Fruit fly (Drosophila melanogaster): ENCODE measurements around the gene CG33322.

CG33322 gene

DNA sequence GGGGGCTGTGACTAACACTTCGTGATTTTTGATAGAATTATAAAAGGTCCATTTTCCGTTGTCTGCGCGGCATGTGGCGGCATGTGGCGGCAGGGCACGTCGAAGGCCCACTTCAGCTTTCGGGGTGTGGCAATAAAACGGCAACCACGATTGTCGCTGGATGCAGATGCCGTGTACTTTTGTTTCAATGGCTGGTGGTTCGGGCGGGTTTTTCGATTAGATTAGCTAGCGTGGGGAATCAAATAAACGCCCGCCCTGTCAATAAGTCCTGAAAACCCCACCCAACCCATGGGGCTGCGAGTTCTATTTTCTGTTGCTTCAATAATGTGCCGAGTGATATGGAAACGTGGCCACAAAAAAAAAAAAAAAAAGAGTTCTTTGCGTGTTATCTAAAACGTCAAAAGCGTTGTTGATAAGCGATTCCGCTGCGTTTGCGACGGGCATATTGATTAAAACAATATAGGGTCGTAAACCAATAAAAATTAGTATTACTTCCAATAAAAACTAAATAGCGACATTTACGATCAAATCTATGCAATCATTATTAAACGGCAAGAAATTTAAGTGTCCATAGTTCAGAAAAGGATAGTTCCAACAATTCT, 42.5 kb downstream of the CG33322 start (continued):
- TF ChIP-seq CG13775 (GFP tag; optimal IDR thresholded peaks at IDR 0.05) (no peak), Med (GFP tag) (peak; percentile 50), CG34376 (GFP tag; optimal IDR thresholded peaks at IDR 0.05) (peak; percentile 63), CG11504 (tag; optimal IDR thresholded peaks at IDR 0.05) (no peak), CG13894 (tag; optimal IDR thresholded peaks at IDR 0.05) (peak; percentile 43), CG13624 (GFP tag; optimal IDR thresholded peaks at IDR 0.05) (no peak), CG13296 (GFP tag; optimal IDR thresholded peaks at IDR 0.05) (peak; percentile 29), CG11723 (GFP tag; optimal IDR thresholded peaks at IDR 0.05) (no peak), CG12071 (GFP tag; optimal IDR thresholded peaks at IDR 0.05) (peak; percentile 12), PHDP (tag; optimal IDR thresholded peaks at IDR 0.05) (peak; percentile 47), CG17568 (GFP tag; optimal IDR thresholded peaks at IDR 0.05) (peak; percentile 3), CG3281 (GFP tag; optimal IDR thresholded peaks at IDR 0.05) (peak; percentile 18), Sox100B (GFP tag; optimal IDR thresholded peaks at IDR 0.05) (peak; percentile 4), Rfx (GFP tag; IDR thresholded peaks at IDR 0.05) (0 out of 2 replicates have a peak, but pooled peaks have one; percentile 17), Adf1 (GFP tag; IDR thresholded peaks at IDR 0.05) (no peak), HLH3B (GFP tag; IDR thresholded peaks at IDR 0.05) (no peak), CG31388 (GFP tag; optimal IDR thresholded peaks at IDR 0.05) (no peak), gsb-n (tag; optimal IDR thresholded peaks at IDR 0.05) (no peak)

dm6 chr2L:20770242-20770769, 45.7 kb downstream of the CG33322 start, which contains the start of gene cad:
Gene cad (plus strand): TSS chr2L:20770731.
- no peak for TF ChIP-seq lov (optimal IDR thresholded peaks at IDR 0.05)
- peak; percentile 56; the same call in 1 of the 3 replicates for TF ChIP-seq lov (GFP tag; IDR thresholded peaks at IDR 0.05)
- TF ChIP-seq CG8478 (optimal IDR thresholded peaks at IDR 0.05): peak; percentile 95
- 0 out of 2 replicates have a peak, but pooled peaks have one; percentile 18 for TF ChIP-seq CG6689 (GFP tag; IDR thresholded peaks at IDR 0.05)
- TF ChIP-seq nerfin-2 (GFP tag; IDR thresholded peaks at IDR 0.05; ENCODE audit: partially characterized antibody): no peak
- peak; percentile 98 for TF ChIP-seq Nf-YC (tag; optimal IDR thresholded peaks at IDR 0.05)
- no peak for TF ChIP-seq pb (GFP tag; optimal IDR thresholded peaks at IDR 0.05)
- TF ChIP-seq CG5953 (GFP tag; IDR thresholded peaks at IDR 0.05): 0 out of 2 replicates have a peak, but pooled peaks have one; percentile 26
- peak; percentile 13 for TF ChIP-seq CG13296 (GFP tag; optimal IDR thresholded peaks at IDR 0.05)
- TF ChIP-seq CG34224 (GFP tag; IDR thresholded peaks at IDR 0.05; ENCODE audit: partially characterized antibody): no peak
- 0 out of 2 replicates have a peak, but pooled peaks have one; percentile 27 for TF ChIP-seq tna (GFP tag; IDR thresholded peaks at IDR 0.05; ENCODE audit: partially characterized antibody)
- peak in 1 of 2 experiments; percentile 15 for TF ChIP-seq Pdp1 (GFP tag; optimal IDR thresholded peaks at IDR 0.05)
- TF ChIP-seq CG11085 (GFP tag; IDR thresholded peaks at IDR 0.05): peak; percentile 32; the same call in 1 of the 2 replicates
- TF ChIP-seq ind (GFP tag; optimal IDR thresholded peaks at IDR 0.05): no peak
- peak; percentile 20; the same call in 1 of the 2 replicates for TF ChIP-seq bbx (GFP tag; IDR thresholded peaks at IDR 0.05; ENCODE audit: partially characterized antibody)
- TF ChIP-seq bsh (GFP tag; optimal IDR thresholded peaks at IDR 0.05): peak in 1 of 2 experiments; percentile 18
- TF ChIP-seq tgo (GFP tag; IDR thresholded peaks at IDR 0.05): no peak
- TF ChIP-seq Poxn (GFP tag; IDR thresholded peaks at IDR 0.05): no peak
- TF ChIP-seq CG33557 (GFP tag; optimal IDR thresholded peaks at IDR 0.05): peak; percentile 5
- TF ChIP-seq gsb-n (tag; optimal IDR thresholded peaks at IDR 0.05): peak; percentile 30
- 0 out of 2 replicates have a peak, but pooled peaks have one; percentile 20 for TF ChIP-seq sim (GFP tag; IDR thresholded peaks at IDR 0.05)
- TF ChIP-seq CG6175 (GFP tag; IDR thresholded peaks at IDR 0.05): 0 out of 3 replicates have a peak, but pooled peaks have one; percentile 19
- TF ChIP-seq CG17385 (GFP tag; optimal IDR thresholded peaks at IDR 0.05): peak; percentile 10
- TF ChIP-seq CG13624 (GFP tag; optimal IDR thresholded peaks at IDR 0.05): no peak
- TF ChIP-seq cas (GFP tag; IDR thresholded peaks at IDR 0.05): no peak
- TF ChIP-seq crol (GFP tag; IDR thresholded peaks at IDR 0.05): 0 out of 2 replicates have a peak, but pooled peaks have one; percentile 39
- peak; percentile 48; the same call in 2 of the 3 replicates for TF ChIP-seq CG6791 (GFP tag; IDR thresholded peaks at IDR 0.05; ENCODE audit: partially characterized antibody)
- TF ChIP-seq ewg (GFP tag; optimal IDR thresholded peaks at IDR 0.05): peak; percentile 6
- TF ChIP-seq salm (tag; optimal IDR thresholded peaks at IDR 0.05): no peak
- TF ChIP-seq vnd (GFP tag; IDR thresholded peaks at IDR 0.05; ENCODE audit: partially characterized antibody): 0 out of 3 replicates have a peak, but pooled peaks have one; percentile 25
- peak; percentile 25 for TF ChIP-seq twi (tag; optimal IDR thresholded peaks at IDR 0.05)
- TF ChIP-seq danr (GFP tag; IDR thresholded peaks at IDR 0.05): no peak
- peak; percentile 94 for TF ChIP-seq Med (GFP tag)

Measured in whole organism, embryonic.